Fruit fly (Drosophila melanogaster) S2 (cell line): ENCODE results near the gene CG13670.

Experiments
- CG8478 ChIP-seq: fragments of >200 bp; optimal IDR thresholded peaks from 2 replicates; lab custom pipeline; 2018
- CTCF ChIP-seq, 2 experiments: fragments of >200 bp; optimal IDR thresholded peaks; 2 replicates each; lab custom pipeline; 2018

The CG13670 gene

DNA sequence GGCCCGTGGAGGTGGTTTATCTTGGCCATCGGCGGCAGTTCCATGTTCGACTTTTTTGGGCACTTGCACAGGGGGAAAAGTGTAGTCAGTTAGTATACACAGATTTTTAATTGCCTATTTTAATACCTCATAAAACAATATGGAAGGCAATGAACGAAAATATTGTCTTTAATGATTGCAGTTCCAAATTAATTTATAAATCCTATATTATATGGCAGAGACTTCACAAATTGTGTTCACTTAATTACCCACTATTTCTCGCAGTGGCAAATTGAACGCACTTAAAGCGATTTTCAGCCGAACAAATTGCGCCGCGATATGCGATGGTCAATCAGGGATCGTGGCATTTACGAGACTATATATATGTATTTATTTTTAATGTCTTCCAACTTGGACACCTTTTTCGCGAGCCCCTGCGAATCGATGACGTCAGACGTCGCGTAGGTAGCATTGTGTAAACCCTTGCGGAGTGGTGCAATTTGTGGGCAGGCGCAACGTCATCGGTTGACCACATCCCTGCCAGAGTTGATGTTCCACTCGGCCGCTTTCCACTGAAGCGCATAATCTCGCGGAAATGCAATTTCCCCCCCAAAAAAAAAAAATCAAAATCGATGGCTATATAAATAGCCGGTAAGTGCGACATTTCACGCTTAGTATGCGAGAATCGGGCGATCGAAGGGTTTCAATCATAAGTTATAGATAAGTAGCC, at the start of gene CG13670:
Gene CG13670 (plus strand): TSS at position 659 of the 709 bp plus-strand sequence.
- no peak for TF ChIP-seq CTCF (optimal IDR thresholded peaks at IDR 0.05; lab: Kevin White, UChicago)
- TF ChIP-seq CG8478 (lab: Kevin White, UChicago) = no peak

- no peak for TF ChIP-seq CG8478 (lab: Kevin White, UChicago)
- TF ChIP-seq CTCF (optimal IDR thresholded peaks at IDR 0.05; lab: Kevin White, UChicago) = no peak
Observed at dm6 chr3L:8284651-8285050, 35.9 kb upstream of the CG13670 start.

- TF ChIP-seq CG8478 (lab: Kevin White, UChicago) (no peak), CTCF (optimal IDR thresholded peaks at IDR 0.05; lab: Kevin White, UChicago) (no peak)
Observed at dm6 chr3L:8285291-8285690, 35.3 kb upstream of the CG13670 start.

- TF ChIP-seq CG8478 (lab: Kevin White, UChicago) = no peak
- TF ChIP-seq CTCF (optimal IDR thresholded peaks at IDR 0.05; lab: Kevin White, UChicago) = no peak
Observed at dm6 chr3L:8285773-8286172, 34.8 kb upstream of the CG13670 start.

DNA sequence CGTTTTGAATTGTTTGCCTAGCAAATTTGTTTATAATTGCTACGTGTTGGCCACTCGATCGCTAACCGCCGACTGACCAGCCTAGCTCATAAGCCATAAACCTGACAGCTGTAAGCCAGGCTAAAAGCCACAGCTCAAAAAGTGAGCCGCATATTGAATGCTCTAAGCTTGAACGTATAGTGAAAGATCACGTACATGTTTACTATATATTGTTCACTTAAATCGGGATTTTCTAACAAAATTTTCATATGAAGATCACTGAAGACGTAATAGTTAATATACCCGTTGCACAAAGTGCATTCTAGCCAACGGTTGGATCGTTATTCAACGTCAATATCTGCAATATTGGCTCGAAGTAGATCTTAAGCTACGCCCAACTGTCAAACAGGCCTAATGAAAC, 34.2 kb upstream of the CG13670 start:
- no peak for TF ChIP-seq CG8478 (lab: Kevin White, UChicago)

DNA sequence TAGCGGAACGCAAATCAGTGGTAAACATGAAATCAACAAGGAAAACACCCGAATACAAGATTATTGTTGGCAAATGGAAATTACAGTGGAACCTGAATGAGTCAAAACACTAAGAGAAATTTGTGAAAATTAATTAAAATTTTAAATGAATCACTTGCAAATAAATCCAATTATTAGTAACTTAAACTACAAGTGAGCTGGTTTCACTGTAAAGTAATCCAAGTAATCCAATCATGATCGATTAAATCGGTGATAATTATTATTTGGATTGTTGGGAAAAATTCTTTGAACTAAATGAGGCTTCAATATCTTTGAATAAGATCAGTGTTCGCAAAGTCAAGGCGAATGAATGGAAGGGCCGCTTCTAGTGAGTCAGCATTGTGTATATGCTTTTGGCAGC, 32.2 kb upstream of the CG13670 start:
- TF ChIP-seq CG8478 (lab: Kevin White, UChicago) = no peak
- no peak for TF ChIP-seq CTCF (optimal IDR thresholded peaks at IDR 0.05; lab: Kevin White, UChicago)

DNA sequence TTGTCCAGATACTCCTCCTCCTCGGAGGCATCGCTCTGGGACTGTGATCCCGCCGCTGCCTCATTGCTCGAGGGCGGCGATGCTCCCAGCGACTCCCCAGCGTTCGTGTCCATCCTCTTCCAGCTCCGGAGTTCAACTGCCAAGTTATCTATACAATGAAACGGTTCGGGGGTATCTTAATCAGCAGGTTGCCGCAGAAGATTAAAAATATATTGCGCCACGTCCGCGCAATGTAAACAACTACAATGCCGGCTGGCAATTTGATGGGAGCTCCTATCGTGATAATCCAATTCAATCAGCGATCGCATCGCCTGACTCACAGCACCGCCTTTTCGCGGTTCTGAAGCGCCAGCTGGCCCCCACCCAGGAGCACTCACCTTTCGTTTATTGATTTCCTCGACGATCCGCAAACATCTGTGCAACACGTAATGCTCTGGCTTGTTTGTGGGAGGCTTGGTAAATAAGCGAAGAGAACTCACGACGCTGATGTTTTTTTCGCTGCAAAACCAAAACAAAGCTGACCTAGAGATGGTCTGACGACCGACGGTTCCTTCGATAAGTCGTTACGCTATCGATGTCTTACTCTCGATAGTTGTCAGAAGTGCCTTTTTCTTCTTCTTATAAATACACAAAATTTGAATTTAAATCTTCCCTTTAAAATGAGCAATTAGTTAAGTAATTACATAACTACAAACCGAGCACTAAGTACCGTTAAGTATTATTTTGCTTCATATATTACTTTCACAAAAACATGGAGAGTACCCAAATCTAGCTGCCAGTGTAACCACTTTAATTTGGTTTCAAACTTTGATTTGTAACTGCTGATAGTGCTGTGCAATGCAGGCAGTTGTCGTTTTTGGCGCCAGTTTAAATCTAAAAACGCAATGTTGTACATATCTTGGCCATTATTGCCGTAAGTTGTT, 31.0 kb upstream of the CG13670 start, which contains the start of gene cert:
Gene cert (minus strand): TSS at position 535 of the 923 bp plus-strand sequence.
- TF ChIP-seq CTCF (optimal IDR thresholded peaks at IDR 0.05; lab: Kevin White, UChicago) = no peak
- TF ChIP-seq CG8478 (lab: Kevin White, UChicago) = no peak

- TF ChIP-seq CTCF (optimal IDR thresholded peaks at IDR 0.05; lab: Kevin White, UChicago) (no peak), CG8478 (lab: Kevin White, UChicago) (no peak)
Observed at dm6 chr3L:8295227-8295626, 25.3 kb upstream of the CG13670 start, which contains the start of gene CG7201. CG7201 (minus strand) TSS chr3L:8295327.

dm6 chr3L:8296941-8297340, 23.6 kb upstream of the CG13670 start, which contains the start of gene Rab19:
Rab19 (plus strand) TSS chr3L:8297018.
- TF ChIP-seq CG8478 (lab: Kevin White, UChicago) (no peak), CTCF (optimal IDR thresholded peaks at IDR 0.05; lab: Kevin White, UChicago) (no peak)

DNA sequence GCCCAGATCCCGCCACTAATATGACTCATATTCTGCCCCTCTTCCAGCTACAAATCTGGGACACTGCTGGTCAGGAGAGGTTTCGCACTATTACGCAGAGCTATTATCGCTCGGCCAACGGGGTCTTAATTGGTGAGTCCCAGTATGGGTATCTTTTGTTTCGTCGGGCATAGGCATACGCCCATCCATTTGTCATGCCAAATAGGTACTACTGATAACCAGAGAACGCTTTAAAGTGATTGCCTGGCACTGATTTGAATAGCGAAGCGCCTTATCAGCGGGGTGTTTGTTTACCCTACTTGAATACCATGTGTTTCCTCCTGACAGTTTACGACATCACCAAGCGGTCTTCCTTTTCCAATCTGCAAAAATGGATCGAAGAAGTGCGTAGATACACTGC, 23.1 kb upstream of the CG13670 start:
- TF ChIP-seq CTCF (optimal IDR thresholded peaks at IDR 0.05; lab: Kevin White, UChicago) (no peak), CG8478 (lab: Kevin White, UChicago) (no peak)

DNA sequence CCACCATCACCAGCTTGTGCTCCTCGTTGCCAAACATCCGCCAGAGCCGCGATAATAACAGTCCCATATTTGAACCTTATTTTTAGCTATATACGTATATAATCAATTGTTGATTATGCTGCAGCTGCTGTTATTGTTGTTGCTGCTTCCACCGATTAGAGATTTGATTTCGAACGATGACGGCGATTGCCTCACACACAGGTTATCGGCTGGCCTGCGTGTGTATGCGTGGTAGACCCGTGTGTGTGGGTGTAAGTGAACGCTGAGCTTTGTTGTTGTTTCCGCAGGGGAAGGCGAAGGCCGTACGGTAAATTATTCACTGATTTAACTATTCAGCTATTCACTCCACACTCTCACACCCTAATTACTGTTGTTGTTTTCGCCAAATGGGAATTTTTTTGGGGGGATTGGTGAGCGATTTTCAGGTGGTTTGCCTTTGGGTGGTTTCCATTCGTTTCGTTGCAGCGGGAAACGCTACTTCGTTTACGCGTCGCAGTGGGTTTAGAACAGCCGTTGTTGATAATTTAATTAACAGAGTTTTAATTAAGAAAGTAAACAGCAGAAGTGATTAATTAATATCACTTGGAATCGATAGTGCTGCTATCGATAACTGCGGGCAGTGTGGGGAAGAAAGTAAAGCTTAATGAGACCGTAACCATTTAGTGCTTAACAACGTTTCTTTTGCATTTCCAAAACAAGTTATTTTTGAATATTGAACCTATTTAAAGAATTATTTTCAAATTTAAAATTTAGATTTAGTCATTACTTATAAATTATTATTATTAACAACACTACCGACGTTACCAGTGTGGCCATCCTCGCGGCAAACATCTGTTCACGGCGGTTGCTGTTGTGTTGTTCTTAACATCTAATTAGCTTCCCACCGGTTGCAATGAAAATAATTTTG, 21.1 kb upstream of the CG13670 start, which contains the start of the genes Arl5 and CG13671:
Gene Arl5 (minus strand): TSS at position 616 of the 907 bp plus-strand sequence.
Gene CG13671 (plus strand): TSS at position 841 of the 907 bp plus-strand sequence.
- TF ChIP-seq CTCF (optimal IDR thresholded peaks at IDR 0.05; lab: Kevin White, UChicago) = no peak
- no peak for TF ChIP-seq CG8478 (lab: Kevin White, UChicago)

- TF ChIP-seq CTCF (optimal IDR thresholded peaks at IDR 0.05; lab: Kevin White, UChicago) = no peak
- no peak for TF ChIP-seq CG8478 (lab: Kevin White, UChicago)
Observed at dm6 chr3L:8303912-8304311, 16.7 kb upstream of the CG13670 start, which contains the start of the genes CG7194 and Sbp2. CG7194 (minus strand) TSS chr3L:8304059. Sbp2 (plus strand) TSS chr3L:8304157.

dm6 chr3L:8306880-8307279, 13.7 kb upstream of the CG13670 start, which contains the start of gene Gr66a:
Gr66a (minus strand) TSS chr3L:8306980.
- TF ChIP-seq CTCF (optimal IDR thresholded peaks at IDR 0.05; lab: Kevin White, UChicago) (no peak), CG8478 (lab: Kevin White, UChicago) (no peak)
